Worm (Caenorhabditis elegans) whole organism, late embryonic: ENCODE data around the gene Y105C5B.25.

Experiments used
- C08G9.2 ChIP-seq: sonication (generic microtip); optimal IDR thresholded peaks from 2 replicates; lab custom pipeline; 2016; ENCODE audit warnings: mild to moderate bottlenecking, missing genetic modification characterization, moderate library complexity, missing compliant biosample characterization
- F13H6.1 ChIP-seq: sonication (generic microtip); optimal IDR thresholded peaks from 2 replicates; lab custom pipeline; 2016; ENCODE audit warnings: missing genetic modification characterization, missing compliant biosample characterization
- K02D7.2 ChIP-seq: sonication (generic microtip); optimal IDR thresholded peaks from 2 replicates; lab custom pipeline; 2017; ENCODE audit warnings: mild to moderate bottlenecking, missing genetic modification characterization, missing compliant biosample characterization
- K09A11.1 ChIP-seq: sonication (generic microtip); optimal IDR thresholded peaks from 2 replicates; lab custom pipeline; 2017; ENCODE audit warnings: antibody characterized with exemption, mild to moderate bottlenecking, missing genetic modification characterization, missing compliant biosample characterization; ENCODE audit not compliant: insufficient read depth
- T23F11.4 ChIP-seq: fragments of 200-800 bp; sonication (Bioruptor generic); optimal IDR thresholded peaks from 2 replicates; lab custom pipeline; 2018; ENCODE audit warnings: mild to moderate bottlenecking, missing genetic modification characterization, missing compliant biosample characterization
- ceh-14 ChIP-seq: sonication (generic microtip); optimal IDR thresholded peaks from 2 replicates; lab custom pipeline; 2016; ENCODE audit warnings: missing genotype, missing genetic modification characterization, missing compliant biosample characterization
- ceh-18 ChIP-seq: sonication (generic microtip); optimal IDR thresholded peaks from 2 replicates; lab custom pipeline; 2016; ENCODE audit warnings: missing genetic modification characterization, missing compliant biosample characterization
- ceh-2 ChIP-seq: sonication (generic microtip); optimal IDR thresholded peaks from 2 replicates; lab custom pipeline; 2016; ENCODE audit warnings: missing genotype, missing genetic modification characterization, missing compliant biosample characterization
- ceh-22 ChIP-seq: sonication (generic microtip); optimal IDR thresholded peaks from 2 replicates; lab custom pipeline; 2017; ENCODE audit warnings: missing biosample characterization, missing genetic modification characterization
- ceh-45 ChIP-seq: fragments of 200-800 bp; sonication (Bioruptor generic); IDR thresholded peaks from 2 replicates; pipeline ENCODE4 v1.3.6; 2022; ENCODE audit warnings: missing genetic modification reagents, missing genetic modification characterization, missing compliant biosample characterization
- ceh-48 ChIP-seq: sonication (generic microtip); optimal IDR thresholded peaks from 2 replicates; lab custom pipeline; 2016; ENCODE audit warnings: missing genetic modification characterization, inconsistent platforms, missing compliant biosample characterization
- ceh-6 ChIP-seq: fragments of 200-800 bp; sonication (Bioruptor generic); optimal IDR thresholded peaks from 2 replicates; lab custom pipeline; 2018; ENCODE audit warnings: mild to moderate bottlenecking, missing genetic modification characterization, missing compliant biosample characterization
- elt-2 ChIP-seq: sonication (generic microtip); optimal IDR thresholded peaks from 2 replicates; lab custom pipeline; 2016; ENCODE audit warnings: missing genetic modification reagents, missing genetic modification characterization, missing compliant biosample characterization
- fkh-10 ChIP-seq: fragments of 150-350 bp; optimal IDR thresholded peaks from 2 replicates; lab custom pipeline; 2014; ENCODE audit warnings: missing biosample characterization, missing genetic modification reagents, missing genetic modification characterization
- hlh-30 ChIP-seq: sonication (generic microtip); optimal IDR thresholded peaks from 2 replicates; lab custom pipeline; 2017; ENCODE audit warnings: antibody characterized with exemption, missing genetic modification characterization, missing compliant biosample characterization; ENCODE audit not compliant: insufficient read depth
- hlh-6 ChIP-seq: sonication (generic microtip); optimal IDR thresholded peaks from 2 replicates; lab custom pipeline; 2016; ENCODE audit warnings: missing genotype, missing genetic modification characterization, missing compliant biosample characterization
- lim-6 ChIP-seq: sonication (generic microtip); optimal IDR thresholded peaks from 2 replicates; lab custom pipeline; 2016; ENCODE audit warnings: missing genetic modification characterization, missing compliant biosample characterization
- lin-11 ChIP-seq: fragments of 200-800 bp; sonication (Bioruptor generic); optimal IDR thresholded peaks from 2 replicates; lab custom pipeline; 2018; ENCODE audit warnings: mild to moderate bottlenecking, missing genetic modification characterization, missing compliant biosample characterization
- madf-2 ChIP-seq: sonication (generic microtip); optimal IDR thresholded peaks from 2 replicates; lab custom pipeline; 2017; ENCODE audit warnings: missing genetic modification characterization, missing compliant biosample characterization
- nhr-11 ChIP-seq: fragments of 150-350 bp; optimal IDR thresholded peaks from 2 replicates; lab custom pipeline; 2014; ENCODE audit warnings: missing biosample characterization, missing genetic modification characterization
- nhr-232 ChIP-seq: sonication (generic microtip); optimal IDR thresholded peaks from 2 replicates; lab custom pipeline; 2016; ENCODE audit warnings: missing genetic modification characterization, missing compliant biosample characterization
- npax-4 ChIP-seq: sonication (generic microtip); optimal IDR thresholded peaks from 2 replicates; lab custom pipeline; 2016; ENCODE audit warnings: missing genetic modification characterization, missing compliant biosample characterization
- pat-9 ChIP-seq: fragments of 200-800 bp; sonication (Bioruptor generic); optimal IDR thresholded peaks from 2 replicates; lab custom pipeline; 2018; ENCODE audit warnings: mild to moderate bottlenecking, missing genetic modification characterization, moderate library complexity, missing compliant biosample characterization
- pax-1 ChIP-seq: fragments of 150-350 bp; optimal IDR thresholded peaks from 2 replicates; lab custom pipeline; 2014; ENCODE audit warnings: missing biosample characterization, missing genetic modification characterization
- pha-4 ChIP-seq: fragments of 150-350 bp; optimal IDR thresholded peaks from 2 replicates; lab custom pipeline; 2018; ENCODE audit warnings: missing biosample characterization, missing genetic modification reagents, missing genetic modification characterization
- pqm-1 ChIP-seq: sonication (generic microtip); optimal IDR thresholded peaks from 2 replicates; lab custom pipeline; 2016; ENCODE audit warnings: missing genetic modification characterization, missing compliant biosample characterization
- ref-2 ChIP-seq: sonication (generic microtip); optimal IDR thresholded peaks from 2 replicates; lab custom pipeline; 2016; ENCODE audit warnings: missing genetic modification characterization, missing compliant biosample characterization
- rnt-1 ChIP-seq: sonication (generic microtip); optimal IDR thresholded peaks from 2 replicates; lab custom pipeline; 2016; ENCODE audit warnings: missing genetic modification characterization, missing compliant biosample characterization
- sdc-2 ChIP-seq: sonication (generic microtip); optimal IDR thresholded peaks from 2 replicates; lab custom pipeline; 2016; ENCODE audit warnings: missing genotype, missing genetic modification characterization, missing compliant biosample characterization
- sox-2 ChIP-seq: fragments of 200-800 bp; sonication (Bioruptor generic); IDR thresholded peaks from 2 replicates; pipeline ENCODE4 v1.3.6; 2022; ENCODE audit warnings: missing genetic modification reagents, missing genetic modification characterization, missing compliant biosample characterization
- sox-4 ChIP-seq: sonication (generic microtip); optimal IDR thresholded peaks from 2 replicates; lab custom pipeline; 2017; ENCODE audit warnings: mild to moderate bottlenecking, missing genetic modification characterization, inconsistent platforms, missing compliant biosample characterization
- tbx-2 ChIP-seq: sonication (generic microtip); optimal IDR thresholded peaks from 2 replicates; lab custom pipeline; 2016; ENCODE audit warnings: missing genetic modification characterization, missing compliant biosample characterization
- ttx-3 ChIP-seq: sonication (generic microtip); optimal IDR thresholded peaks from 2 replicates; lab custom pipeline; 2016; ENCODE audit warnings: missing genetic modification reagents, missing genetic modification characterization, missing compliant biosample characterization
- unc-3 ChIP-seq, 2 experiments: fragments of 200-800 bp in 1 of 2; sonication (Bioruptor generic) in 1 of 2; sonication (generic microtip) in 1 of 2; conservative IDR thresholded peaks in 1 of 2; optimal IDR thresholded peaks in 1 of 2; 2 replicates each; pipeline versions ENCODE4 v1.3.6 to Lab custom; 2016 to 2022; ENCODE audit warnings: missing compliant biosample characterization in 2 of 2, missing genetic modification characterization in 2 of 2, missing genetic modification reagents in 1 of 2
- zip-5 ChIP-seq: sonication (generic microtip); optimal IDR thresholded peaks from 2 replicates; lab custom pipeline; 2016; ENCODE audit warnings: missing genetic modification characterization, missing compliant biosample characterization
- ztf-16 ChIP-seq: sonication (generic microtip); optimal IDR thresholded peaks from 2 replicates; lab custom pipeline; 2017; ENCODE audit warnings: missing genetic modification characterization, missing compliant biosample characterization

Y105C5B.25 gene

ce11 chrIV:16147055-16147454 lies at the start of gene Y105C5B.25:
Gene Y105C5B.25, minus strand, starts transcription at chrIV:16147155.
- TF ChIP-seq K02D7.2 (tag; lab: Kevin White, UChicago): no peak

- TF ChIP-seq rnt-1 (tag; lab: Kevin White, UChicago): no peak
- TF ChIP-seq pha-4: no peak
- TF ChIP-seq sox-4 (tag; lab: Kevin White, UChicago): no peak
- no peak for TF ChIP-seq ref-2 (tag; lab: Kevin White, UChicago)
- no peak for TF ChIP-seq ceh-14 (tag; lab: Kevin White, UChicago)
- no peak for TF ChIP-seq npax-4 (tag; lab: Kevin White, UChicago)
- no peak for TF ChIP-seq fkh-10 (GFP tag; lab: Kevin White, UChicago)
- no peak for TF ChIP-seq nhr-11 (tag; lab: Kevin White, UChicago)
- TF ChIP-seq ceh-6: no peak
- no peak for TF ChIP-seq ceh-45 (GFP tag; lab: Robert Waterston, UW)
- no peak for TF ChIP-seq lim-6 (tag; lab: Kevin White, UChicago)
- TF ChIP-seq, all 69 proteins: peak for 0
Observed at ce11 chrIV:16196717-16197116, 49.8 kb upstream of the Y105C5B.25 start, which contains the start of gene Y7A9A.1. Gene Y7A9A.1, plus strand, starts transcription at chrIV:16197017.

- no peak for TF ChIP-seq pax-1 (tag; lab: Kevin White, UChicago)
- no peak for TF ChIP-seq T23F11.4 (GFP tag; lab: Kevin White, UChicago)
- TF ChIP-seq sox-2: no peak
- TF ChIP-seq madf-2 (tag; lab: Kevin White, UChicago): no peak
- no peak for TF ChIP-seq tbx-2 (tag; lab: Kevin White, UChicago)
- no peak for TF ChIP-seq pha-4
- no peak for TF ChIP-seq hlh-30 (tag; lab: Kevin White, UChicago)
- TF ChIP-seq, all 69 proteins: peak for 0
Observed at ce11 chrIV:16192754-16193153, 45.8 kb upstream of the Y105C5B.25 start.

ce11 chrIV:16191597-16191996 lies 44.6 kb upstream of the Y105C5B.25 start:
- TF ChIP-seq C08G9.2 (tag; lab: Kevin White, UChicago) (no peak), elt-2 (no peak), ceh-14 (tag; lab: Kevin White, UChicago) (no peak), sdc-2 (no peak), hlh-6 (tag; lab: Kevin White, UChicago) (no peak), pqm-1 (no peak), ceh-22 (no peak), ttx-3 (tag; lab: Kevin White, UChicago) (no peak), madf-2 (tag; lab: Kevin White, UChicago) (no peak), fkh-10 (GFP tag; lab: Kevin White, UChicago) (no peak), pat-9 (tag; lab: Kevin White, UChicago) (no peak), K09A11.1 (no peak), rnt-1 (tag; lab: Kevin White, UChicago) (no peak), ceh-18 (tag; lab: Kevin White, UChicago) (no peak), zip-5 (tag; lab: Kevin White, UChicago) (no peak), F13H6.1 (tag; lab: Kevin White, UChicago) (no peak)

- TF ChIP-seq lin-11 (tag; lab: Kevin White, UChicago): no peak
- TF ChIP-seq T23F11.4 (GFP tag; lab: Kevin White, UChicago): no peak
- no peak for TF ChIP-seq fkh-10 (GFP tag; lab: Kevin White, UChicago)
- no peak for TF ChIP-seq ceh-2 (tag; lab: Kevin White, UChicago)
- TF ChIP-seq sox-2: no peak
- no peak for TF ChIP-seq K09A11.1
- TF ChIP-seq sdc-2: no peak
- no peak for TF ChIP-seq rnt-1 (tag; lab: Kevin White, UChicago)
- no peak for TF ChIP-seq ceh-48
- TF ChIP-seq nhr-232 (tag; lab: Kevin White, UChicago): no peak
- no peak for TF ChIP-seq ztf-16
- TF ChIP-seq madf-2 (tag; lab: Kevin White, UChicago): no peak
- TF ChIP-seq elt-2: no peak
- TF ChIP-seq unc-3 (GFP tag; conservative IDR thresholded peaks at IDR 0.05; lab: Robert Waterston, UW): no peak
- no peak for TF ChIP-seq unc-3 (tag; optimal IDR thresholded peaks at IDR 0.05; lab: Kevin White, UChicago)
Observed at ce11 chrIV:16186008-16186407, 39.1 kb upstream of the Y105C5B.25 start.
